Worm (Caenorhabditis elegans) whole organism, mixed stage, embryonic: ENCODE results near the gene lec-2.

ENCODE experiments used
- snpc-4 ChIP-seq: fragments of 150-350 bp; optimal IDR thresholded peaks from 2 replicates; lab custom pipeline; 2014; ENCODE audit warnings: missing biosample characterization, missing genetic modification characterization
- unc-39 ChIP-seq: fragments of 150-350 bp; optimal IDR thresholded peaks from 2 replicates; lab custom pipeline; 2014; ENCODE audit warnings: missing biosample characterization, missing genetic modification characterization

DNA sequence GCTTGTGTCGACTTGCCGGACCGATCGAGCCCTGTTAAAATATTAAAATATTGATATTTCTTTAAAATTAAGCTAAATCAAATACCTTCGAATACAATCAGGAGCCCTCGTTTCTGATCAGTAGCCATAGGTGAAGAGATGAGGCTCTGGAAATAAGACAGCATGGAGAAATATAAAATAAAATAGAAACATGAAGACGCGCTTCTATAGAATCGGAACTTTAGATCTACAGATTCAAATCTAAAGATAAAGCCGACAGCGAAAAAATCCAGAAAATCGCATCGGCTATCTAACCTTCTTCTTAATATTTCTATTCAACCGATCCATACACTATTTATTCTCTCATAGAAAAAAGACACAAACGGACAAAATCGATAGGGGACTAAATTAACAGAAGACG is 49.0 kb downstream of the lec-2 start, which contains the start of gene dtmk-1:
- TF ChIP-seq snpc-4 (tag; lab: Kevin White, UChicago) = no peak
- TF ChIP-seq unc-39 (tag; lab: Kevin White, UChicago) = no peak
